Fruit fly (Drosophila melanogaster): ENCODE results near the gene Fim.

Fim gene

dm6 chrX:17293385-17293784, 8.3 kb downstream of the Fim start (continued):
- TF ChIP-seq pros (GFP tag; optimal IDR thresholded peaks at IDR 0.05) (no peak), D (optimal IDR thresholded peaks at IDR 0.05) (no peak), D (GFP tag; optimal IDR thresholded peaks at IDR 0.05) (peak; percentile 7), ro (GFP tag; IDR thresholded peaks at IDR 0.05) (no peak), CG11456 (GFP tag; IDR thresholded peaks at IDR 0.05) (no peak), croc (GFP tag; conservative IDR thresholded peaks at IDR 0.05) (no peak), Atf-2 (GFP tag; optimal IDR thresholded peaks at IDR 0.05) (no peak), amos (GFP tag; IDR thresholded peaks at IDR 0.05; ENCODE audit: partially characterized antibody) (no peak), Myb (GFP tag; optimal IDR thresholded peaks at IDR 0.05) (no peak), B-H1 (GFP tag; IDR thresholded peaks at IDR 0.05) (peak; percentile 35; the same call in 2 of the 3 replicates), hth (optimal IDR thresholded peaks at IDR 0.05) (no peak), ATbp (GFP tag; optimal IDR thresholded peaks at IDR 0.05) (no peak), CG15696 (tag; optimal IDR thresholded peaks at IDR 0.05) (peak; percentile 41), Fer3 (tag; optimal IDR thresholded peaks at IDR 0.05) (peak; percentile 60), CG3847 (GFP tag; IDR thresholded peaks at IDR 0.05) (no peak), CG10366 (GFP tag; IDR thresholded peaks at IDR 0.05) (peak; percentile 37; the same call in 1 of the 2 replicates), CG13123 (GFP tag; optimal IDR thresholded peaks at IDR 0.05) (no peak), CG7372 (GFP tag; IDR thresholded peaks at IDR 0.05) (peak; percentile 61), ems (GFP tag; optimal IDR thresholded peaks at IDR 0.05) (no peak), Tbp (GFP tag; optimal IDR thresholded peaks at IDR 0.05) (no peak), CG33557 (GFP tag; optimal IDR thresholded peaks at IDR 0.05) (no peak), sqz (GFP tag; optimal IDR thresholded peaks at IDR 0.05) (peak; percentile 22), knrl (GFP tag; IDR thresholded peaks at IDR 0.05; ENCODE audit: partially characterized antibody) (no peak), al (GFP tag; IDR thresholded peaks at IDR 0.05) (peak; percentile 14; the same call in 1 of the 2 replicates), CG8924 (tag; optimal IDR thresholded peaks at IDR 0.05) (peak; percentile 48), CG17912 (GFP tag; optimal IDR thresholded peaks at IDR 0.05) (no peak), nmo (GFP tag; optimal IDR thresholded peaks at IDR 0.05) (peak; percentile 55), CG2889 (GFP tag; IDR thresholded peaks at IDR 0.05) (no peak), sug (tag; optimal IDR thresholded peaks at IDR 0.05) (no peak), CG30020 (tag; optimal IDR thresholded peaks at IDR 0.05) (no peak), emc (GFP tag; optimal IDR thresholded peaks at IDR 0.05) (no peak), pfk (GFP tag; optimal IDR thresholded peaks at IDR 0.05) (no peak), CG11093 (GFP tag; IDR thresholded peaks at IDR 0.05) (no peak), CG30403 (GFP tag; optimal IDR thresholded peaks at IDR 0.05) (peak; percentile 52), vnd (GFP tag; IDR thresholded peaks at IDR 0.05; ENCODE audit: partially characterized antibody) (no peak), fd96Cb (tag; optimal IDR thresholded peaks at IDR 0.05) (peak; percentile 39), p53 (GFP tag; optimal IDR thresholded peaks at IDR 0.05) (no peak), sens-2 (GFP tag; IDR thresholded peaks at IDR 0.05) (no peak), CG11085 (GFP tag; IDR thresholded peaks at IDR 0.05) (no peak), fru (optimal IDR thresholded peaks at IDR 0.05) (no peak), BtbVII (GFP tag; optimal IDR thresholded peaks at IDR 0.05) (no peak), usp (GFP tag; optimal IDR thresholded peaks at IDR 0.05) (no peak), tap (tag; optimal IDR thresholded peaks at IDR 0.05) (peak; percentile 50), CG11560 (tag; IDR thresholded peaks at IDR 0.05) (no peak), CG12942 (GFP tag; optimal IDR thresholded peaks at IDR 0.05) (no peak), Antp (GFP tag; optimal IDR thresholded peaks at IDR 0.05) (no peak), zf30C (GFP tag; optimal IDR thresholded peaks at IDR 0.05) (no peak), Oaz (GFP tag; IDR thresholded peaks at IDR 0.05) (no peak), cwo (GFP tag; optimal IDR thresholded peaks at IDR 0.05) (peak; percentile 44), CG10979 (tag; optimal IDR thresholded peaks at IDR 0.05) (peak; percentile 52), CG10209 (GFP tag; optimal IDR thresholded peaks at IDR 0.05) (peak; percentile 49), nerfin-1 (tag; optimal IDR thresholded peaks at IDR 0.05) (peak; percentile 23)

Measured in whole organism, embryonic.